Worm (Caenorhabditis elegans) whole organism, L4 larva: ENCODE data around the gene ndab-1.

Experiments used
- F10B5.3 ChIP-seq: sonication (generic microtip); optimal IDR thresholded peaks from 2 replicates; lab custom pipeline; 2016; ENCODE audit warnings: mild to moderate bottlenecking, missing genetic modification characterization, missing compliant biosample characterization
- ZK546.5 ChIP-seq, 2 experiments: sonication (generic microtip); optimal IDR thresholded peaks; 2 replicates each; lab custom pipeline; 2017; ENCODE audit warnings: missing biosample characterization in 2 of 2, missing genetic modification characterization in 2 of 2
- dpl-1 ChIP-seq: fragments of 150-350 bp; optimal IDR thresholded peaks from 2 replicates; lab custom pipeline; 2014; ENCODE audit warnings: missing biosample characterization, missing genetic modification reagents, missing genetic modification characterization
- duxl-1 ChIP-seq: sonication (generic microtip); optimal IDR thresholded peaks from 2 replicates; lab custom pipeline; 2016; ENCODE audit warnings: mild to moderate bottlenecking, missing genetic modification characterization, moderate library complexity, missing compliant biosample characterization; ENCODE audit not compliant: poor library complexity
- egl-27 ChIP-seq: sonication (generic microtip); optimal IDR thresholded peaks from 3 replicates; lab custom pipeline; 2017; ENCODE audit warnings: missing biosample characterization, missing genetic modification reagents, missing genetic modification characterization
- jun-1 ChIP-seq: fragments of 150-350 bp; optimal IDR thresholded peaks from 2 replicates; lab custom pipeline; 2014; ENCODE audit warnings: missing biosample characterization, missing genetic modification reagents, missing genetic modification characterization
- nhr-76 ChIP-seq: fragments of 150-350 bp; optimal IDR thresholded peaks from 2 replicates; lab custom pipeline; 2014; ENCODE audit warnings: missing biosample characterization, missing genetic modification characterization
- sdz-12 ChIP-seq: fragments of 200-800 bp; sonication (Bioruptor generic); optimal IDR thresholded peaks from 2 replicates; lab custom pipeline; 2018; ENCODE audit warnings: mild to moderate bottlenecking, missing genetic modification characterization, missing compliant biosample characterization

DNA sequence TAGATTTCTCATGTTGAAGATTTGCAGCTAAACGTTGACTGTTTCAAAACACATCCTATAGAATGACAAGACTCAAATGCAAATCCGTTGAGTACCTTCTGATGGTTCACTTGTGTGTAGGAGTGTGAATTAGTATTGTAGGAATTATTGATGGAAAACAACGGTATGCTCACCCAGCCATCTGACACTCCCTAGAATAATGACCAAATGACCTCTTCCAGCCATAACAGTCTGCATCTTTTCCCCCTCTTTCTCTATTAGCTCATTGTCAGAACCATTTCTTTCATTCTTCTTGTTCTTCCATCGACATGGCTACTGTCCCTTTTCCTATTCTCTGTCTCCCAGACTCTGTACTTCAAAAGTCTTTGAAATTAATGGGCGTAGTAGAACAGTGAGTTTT is 6.9 kb downstream of the ndab-1 start, which contains the start of gene fbxb-24:
- TF ChIP-seq egl-27 (no peak), dpl-1 (no peak), sdz-12 (GFP tag; lab: Kevin White, UChicago) (no peak), jun-1 (no peak), duxl-1 (tag; lab: Kevin White, UChicago) (no peak), nhr-76 (no peak), ZK546.5 (tag; optimal IDR thresholded peaks at IDR 0.05; lab: Kevin White, UChicago) (no peak), F10B5.3 (tag; lab: Kevin White, UChicago) (no peak)
